Fruit fly (Drosophila melanogaster) whole organism, pupa: Measurements from ENCODE around the gene CG9389.
A peak's percentile ranks its signal among the peaks of the same experiment; 100 is the strongest.

ENCODE experiments used
- CG10348 ChIP-seq: fragments of 200-800 bp; sonication (Bioruptor generic); IDR thresholded peaks from 2 replicates; pipeline ENCODE4 v1.3.6; 2022; ENCODE audit warnings: missing biosample characterization, missing genetic modification characterization
- CG12605 ChIP-seq: fragments of 200-800 bp; sonication (Bioruptor generic); IDR thresholded peaks from 2 replicates; pipeline ENCODE4 v1.3.6; 2022; ENCODE audit warnings: missing biosample characterization, missing genetic modification characterization
- CG13204 ChIP-seq: fragments of 200-800 bp; sonication (Bioruptor generic); optimal IDR thresholded peaks from 2 replicates; lab custom pipeline; 2018; ENCODE audit warnings: missing biosample characterization, mild to moderate bottlenecking, missing genetic modification characterization, moderate library complexity
- CG14655 ChIP-seq: fragments of 200-800 bp; sonication (Bioruptor generic); optimal IDR thresholded peaks from 3 replicates; lab custom pipeline; 2017; ENCODE audit warnings: mild to moderate bottlenecking, missing biosample characterization, missing genetic modification reagents, missing genetic modification characterization
- CG15710 ChIP-seq: fragments of 200-800 bp; sonication (Bioruptor generic); optimal IDR thresholded peaks from 2 replicates; lab custom pipeline; 2018; ENCODE audit warnings: missing biosample characterization, mild to moderate bottlenecking, missing genetic modification characterization, moderate library complexity
- CG17806 ChIP-seq: fragments of 200-800 bp; sonication (Bioruptor generic); optimal IDR thresholded peaks from 2 replicates; lab custom pipeline; 2018; ENCODE audit warnings: missing biosample characterization, mild to moderate bottlenecking, missing genetic modification characterization, moderate library complexity
- CG32121 ChIP-seq: fragments of 200-800 bp; sonication (Bioruptor generic); IDR thresholded peaks from 2 replicates; pipeline ENCODE4 v1.3.6; 2022; ENCODE audit warnings: missing biosample characterization, missing genetic modification characterization
- CG34367 ChIP-seq: fragments of 200-800 bp; sonication (Bioruptor generic); optimal IDR thresholded peaks from 2 replicates; lab custom pipeline; 2018; ENCODE audit warnings: missing biosample characterization, mild to moderate bottlenecking, missing genetic modification characterization
- CG4496 ChIP-seq: fragments of 200-800 bp; sonication (Bioruptor generic); IDR thresholded peaks from 3 replicates; pipeline ENCODE4 v1.3.6; 2022; ENCODE audit warnings: missing biosample characterization, missing genetic modification characterization
- CG8159 ChIP-seq: fragments of 200-800 bp; sonication (Bioruptor generic); optimal IDR thresholded peaks from 3 replicates; lab custom pipeline; 2018; ENCODE audit warnings: missing biosample characterization, mild to moderate bottlenecking, missing genetic modification characterization, moderate library complexity
- CG8301 ChIP-seq: fragments of 200-800 bp; sonication (Bioruptor generic); optimal IDR thresholded peaks from 2 replicates; lab custom pipeline; 2018; ENCODE audit warnings: missing biosample characterization, mild to moderate bottlenecking, missing genetic modification characterization
- CG9948 ChIP-seq: fragments of 200-800 bp; sonication (Bioruptor generic); optimal IDR thresholded peaks from 2 replicates; lab custom pipeline; 2018; ENCODE audit warnings: missing biosample characterization, mild to moderate bottlenecking, missing genetic modification characterization, moderate library complexity
- D1 ChIP-seq: fragments of 200-800 bp; sonication (Bioruptor generic); optimal IDR thresholded peaks from 2 replicates; lab custom pipeline; 2018; ENCODE audit warnings: missing biosample characterization, mild to moderate bottlenecking, missing genetic modification characterization, moderate library complexity
- EcR ChIP-seq: fragments of 200-800 bp; sonication (Bioruptor generic); optimal IDR thresholded peaks from 3 replicates; lab custom pipeline; 2019; ENCODE audit warnings: missing biosample characterization, missing genetic modification characterization, mild to moderate bottlenecking, moderate library complexity, missing genetic modification reagents
- Ets98B ChIP-seq: fragments of 200-800 bp; sonication (Bioruptor generic); IDR thresholded peaks from 2 replicates; pipeline ENCODE4 v1.3.6; 2022; ENCODE audit warnings: missing biosample characterization, missing genetic modification characterization
- Pif1A ChIP-seq: fragments of 200-800 bp; sonication (Bioruptor generic); optimal IDR thresholded peaks from 3 replicates; lab custom pipeline; 2016; ENCODE audit warnings: missing biosample characterization, missing genetic modification characterization
- Pif1B ChIP-seq: fragments of 200-800 bp; sonication (Bioruptor generic); optimal IDR thresholded peaks from 3 replicates; lab custom pipeline; 2016; ENCODE audit warnings: missing biosample characterization, missing genetic modification characterization
- Snoo ChIP-seq: fragments of 200-800 bp; sonication (Bioruptor generic); optimal IDR thresholded peaks from 3 replicates; lab custom pipeline; 2017; ENCODE audit warnings: missing biosample characterization, mild to moderate bottlenecking, missing genetic modification characterization, inconsistent platforms
- fd96Ca ChIP-seq: fragments of 200-800 bp; sonication (Bioruptor generic); IDR thresholded peaks from 3 replicates; pipeline ENCODE4 v1.3.6; 2022; ENCODE audit warnings: missing biosample characterization, missing genetic modification characterization
- gl ChIP-seq: fragments of 200-800 bp; sonication (Bioruptor generic); optimal IDR thresholded peaks from 2 replicates; lab custom pipeline; 2018; ENCODE audit warnings: missing biosample characterization, mild to moderate bottlenecking, missing genetic modification characterization
- rn ChIP-seq: fragments of 200-800 bp; sonication (Bioruptor generic); IDR thresholded peaks from 2 replicates; pipeline ENCODE4 v1.3.6; 2022; ENCODE audit warnings: missing biosample characterization, missing genetic modification characterization

The CG9389 gene

DNA sequence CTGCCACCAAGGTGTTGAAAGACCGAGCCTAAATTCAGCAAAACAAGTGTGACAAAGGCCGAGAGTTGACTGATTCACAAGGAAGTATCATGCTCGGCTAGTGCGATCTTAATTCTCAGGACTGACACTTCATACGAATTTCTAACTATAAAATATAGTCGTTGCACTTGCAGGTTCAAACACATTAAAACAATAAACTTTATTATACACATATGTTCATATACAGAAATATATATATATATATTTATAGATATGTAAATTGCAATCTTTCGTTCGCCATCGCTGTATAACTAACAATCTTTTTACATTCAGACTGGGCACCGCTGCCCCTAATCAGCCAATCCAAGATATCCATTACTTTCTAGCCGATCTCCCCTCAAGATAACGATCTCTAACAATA lies at the start of gene CG9389:
Gene CG9389 (minus strand): TSS at position 101 of the 400 bp plus-strand sequence.
- TF ChIP-seq Pif1B (GFP tag; lab: Kevin White, UChicago), result no peak
- no peak for TF ChIP-seq CG9948
- TF ChIP-seq EcR (GFP tag; lab: Kevin White, UChicago), result no peak
- no peak for TF ChIP-seq CG32121 (GFP tag; lab: Robert Waterston, UW)
- TF ChIP-seq CG8159, result no peak
- TF ChIP-seq CG12605 (GFP tag; lab: Robert Waterston, UW), result no peak
- TF ChIP-seq rn (GFP tag; lab: Robert Waterston, UW), result no peak
- no peak for TF ChIP-seq CG15710 (tag; lab: Kevin White, UChicago)
- TF ChIP-seq CG10348 (GFP tag; lab: Robert Waterston, UW), result no peak
- no peak for TF ChIP-seq fd96Ca
- TF ChIP-seq CG14655 (GFP tag; lab: Kevin White, UChicago), result no peak
- no peak for TF ChIP-seq CG34367 (tag; lab: Kevin White, UChicago)

dm6 chr3L:21319957-21320356 lies 49.6 kb upstream of the CG9389 start:
- TF ChIP-seq CG9948, result no peak
- TF ChIP-seq Pif1A, result no peak
- no peak for TF ChIP-seq D1 (tag; lab: Kevin White, UChicago)
- no peak for TF ChIP-seq rn (GFP tag; lab: Robert Waterston, UW)
- TF ChIP-seq CG12605 (GFP tag; lab: Robert Waterston, UW), result no peak
- TF ChIP-seq Snoo (tag; lab: Kevin White, UChicago), result no peak
- no peak for TF ChIP-seq CG14655 (GFP tag; lab: Kevin White, UChicago)
- no peak for TF ChIP-seq CG4496 (GFP tag; lab: Robert Waterston, UW)
- no peak for TF ChIP-seq Pif1B (GFP tag; lab: Kevin White, UChicago)
- TF ChIP-seq CG8301 (tag; lab: Kevin White, UChicago), result no peak
- TF ChIP-seq fd96Ca, result no peak
- no peak for TF ChIP-seq gl (tag; lab: Kevin White, UChicago)
- no peak for TF ChIP-seq CG17806 (tag; lab: Kevin White, UChicago)
- TF ChIP-seq Ets98B (GFP tag; lab: Robert Waterston, UW), result no peak
- TF ChIP-seq, all 21 proteins: peak for 0

DNA sequence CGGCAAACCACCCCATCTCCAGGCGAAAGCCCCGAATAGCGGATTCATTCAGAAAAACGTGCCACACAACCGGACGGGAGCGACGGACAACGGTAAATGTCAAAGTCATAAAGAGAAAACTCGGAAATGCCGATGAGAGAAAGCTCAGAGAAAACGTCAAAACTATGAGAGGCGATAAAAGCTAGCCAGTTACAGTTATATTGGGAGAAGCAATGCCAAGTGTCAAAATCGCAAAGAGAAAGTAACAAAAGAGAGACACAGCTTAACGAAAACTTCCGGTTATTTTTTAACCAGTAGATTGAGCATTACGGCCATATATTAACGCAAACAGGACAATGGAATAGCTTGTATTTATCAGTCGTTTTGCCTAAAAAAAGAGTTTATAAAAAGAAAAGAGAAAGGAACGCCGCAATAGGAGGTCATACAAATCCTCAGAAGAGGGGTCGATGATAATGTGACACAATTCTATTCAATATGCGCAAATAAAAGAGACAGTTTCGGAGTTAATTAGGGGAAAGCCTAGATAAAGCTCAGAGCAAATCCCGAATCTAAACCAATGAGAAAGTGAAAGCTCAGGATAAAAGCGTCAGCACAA lies 49.0 kb upstream of the CG9389 start:
- no peak for TF ChIP-seq CG17806 (tag; lab: Kevin White, UChicago)
- no peak for TF ChIP-seq fd96Ca
- TF ChIP-seq CG10348 (GFP tag; lab: Robert Waterston, UW), result no peak
- TF ChIP-seq Snoo (tag; lab: Kevin White, UChicago), result no peak
- TF ChIP-seq gl (tag; lab: Kevin White, UChicago), result no peak
- no peak for TF ChIP-seq D1 (tag; lab: Kevin White, UChicago)
- no peak for TF ChIP-seq CG12605 (GFP tag; lab: Robert Waterston, UW)
- TF ChIP-seq CG14655 (GFP tag; lab: Kevin White, UChicago), result no peak
- no peak for TF ChIP-seq CG32121 (GFP tag; lab: Robert Waterston, UW)
- TF ChIP-seq EcR (GFP tag; lab: Kevin White, UChicago), result no peak
- TF ChIP-seq CG15710 (tag; lab: Kevin White, UChicago), result no peak
- TF ChIP-seq Ets98B (GFP tag; lab: Robert Waterston, UW), result no peak
- no peak for TF ChIP-seq CG13204 (GFP tag; lab: Kevin White, UChicago)
- TF ChIP-seq CG8159, result no peak
- no peak for TF ChIP-seq CG4496 (GFP tag; lab: Robert Waterston, UW)
- no peak for TF ChIP-seq Pif1B (GFP tag; lab: Kevin White, UChicago)
- TF ChIP-seq rn (GFP tag; lab: Robert Waterston, UW), result no peak
- no peak for TF ChIP-seq CG9948

- TF ChIP-seq CG9948, result no peak
- TF ChIP-seq D1 (tag; lab: Kevin White, UChicago), result no peak
- TF ChIP-seq fd96Ca, result no peak
- no peak for TF ChIP-seq EcR (GFP tag; lab: Kevin White, UChicago)
- TF ChIP-seq CG12605 (GFP tag; lab: Robert Waterston, UW), result no peak
- TF ChIP-seq CG4496 (GFP tag; lab: Robert Waterston, UW), result no peak
- TF ChIP-seq gl (tag; lab: Kevin White, UChicago), result no peak
- TF ChIP-seq CG32121 (GFP tag; lab: Robert Waterston, UW), result no peak
- no peak for TF ChIP-seq CG8301 (tag; lab: Kevin White, UChicago)
- no peak for TF ChIP-seq CG10348 (GFP tag; lab: Robert Waterston, UW)
- no peak for TF ChIP-seq Ets98B (GFP tag; lab: Robert Waterston, UW)
- no peak for TF ChIP-seq Pif1B (GFP tag; lab: Kevin White, UChicago)
- TF ChIP-seq Snoo (tag; lab: Kevin White, UChicago), result no peak
- no peak for TF ChIP-seq CG13204 (GFP tag; lab: Kevin White, UChicago)
Measured at dm6 chr3L:21318474-21318873, 48.1 kb upstream of the CG9389 start, which contains the start of gene Rab26. Rab26 (plus strand) TSS chr3L:21318774.

dm6 chr3L:21317416-21318259 lies 47.3 kb upstream of the CG9389 start, which contains the start of gene Pc:
Pc (minus strand) TSS chr3L:21318020.
- TF ChIP-seq CG34367 (tag; lab: Kevin White, UChicago) (no peak), D1 (tag; lab: Kevin White, UChicago) (peak; percentile 66), CG8159 (peak; percentile 1)
- TF ChIP-seq, all 21 proteins: peak for 2
